Worm (Caenorhabditis elegans) whole organism, L1 larva: Measurements from ENCODE around the gene srd-43.

Source experiments
- C04F5.9 ChIP-seq: sonication (generic microtip); optimal IDR thresholded peaks from 2 replicates; lab custom pipeline; 2016; ENCODE audit warnings: missing genetic modification characterization, missing compliant biosample characterization
- C16A3.4 ChIP-seq: fragments of 150-350 bp; optimal IDR thresholded peaks from 2 replicates; lab custom pipeline; 2014; ENCODE audit warnings: missing biosample characterization, missing genetic modification characterization
- alr-1 ChIP-seq: fragments of 200-800 bp; sonication (Bioruptor generic); optimal IDR thresholded peaks from 2 replicates; lab custom pipeline; 2018; ENCODE audit warnings: borderline replicate concordance, mild to moderate bottlenecking, missing genetic modification characterization, missing compliant biosample characterization
- aly-2 ChIP-seq: fragments of 150-350 bp; optimal IDR thresholded peaks from 2 replicates; lab custom pipeline; 2014; ENCODE audit warnings: missing biosample characterization, missing genetic modification characterization
- ceh-82 ChIP-seq, 3 experiments: fragments of 150-350 bp in 1 of 3; sonication (generic microtip) in 2 of 3; optimal IDR thresholded peaks; 2 replicates each; lab custom pipeline; 2014 to 2017; ENCODE audit warnings: missing biosample characterization in 3 of 3, missing genetic modification characterization in 3 of 3
- ces-1 ChIP-seq: fragments of 150-350 bp; optimal IDR thresholded peaks from 2 replicates; lab custom pipeline; 2014; ENCODE audit warnings: missing biosample characterization, missing genetic modification reagents, missing genetic modification characterization
- dpl-1 ChIP-seq, 3 experiments: fragments of 150-350 bp in 2 of 3; sonication (generic microtip) in 1 of 3; optimal IDR thresholded peaks; 2 replicates each; lab custom pipeline; 2014 to 2017; ENCODE audit warnings: missing biosample characterization in 3 of 3, missing genetic modification characterization in 3 of 3, missing genetic modification reagents in 3 of 3
- efl-3 ChIP-seq: fragments of 200-800 bp; sonication (Bioruptor generic); optimal IDR thresholded peaks from 2 replicates; lab custom pipeline; 2018; ENCODE audit warnings: mild to moderate bottlenecking, missing genetic modification characterization, missing compliant biosample characterization
- egl-13 ChIP-seq: sonication (generic microtip); optimal IDR thresholded peaks from 2 replicates; lab custom pipeline; 2016; ENCODE audit warnings: missing genotype, missing genetic modification reagents, missing genetic modification characterization, missing compliant biosample characterization
- elt-2 ChIP-seq: sonication (generic microtip); optimal IDR thresholded peaks from 2 replicates; lab custom pipeline; 2016; ENCODE audit warnings: missing genetic modification characterization, mild to moderate bottlenecking, inconsistent platforms, missing compliant biosample characterization, missing genetic modification reagents
- elt-3 ChIP-seq, 6 experiments: fragments of 150-350 bp in 1 of 6; sonication (generic microtip); optimal IDR thresholded peaks; 2 replicates each; lab custom pipeline; 2017 to 2018; ENCODE audit warnings: missing biosample characterization in 6 of 6, missing genetic modification characterization in 6 of 6, inconsistent platforms in 1 of 6
- fkh-8 ChIP-seq: sonication (generic microtip); optimal IDR thresholded peaks from 2 replicates; lab custom pipeline; 2016; ENCODE audit warnings: mild to moderate bottlenecking, missing genetic modification characterization, missing compliant biosample characterization
- hlh-17 ChIP-seq: fragments of 200-800 bp; sonication (Bioruptor generic); optimal IDR thresholded peaks from 2 replicates; lab custom pipeline; 2018; ENCODE audit warnings: missing genetic modification characterization, mild to moderate bottlenecking, missing compliant biosample characterization, moderate library complexity, borderline replicate concordance
- hlh-4 ChIP-seq: sonication (generic microtip); optimal IDR thresholded peaks from 2 replicates; lab custom pipeline; 2016; ENCODE audit warnings: mild to moderate bottlenecking, missing genetic modification characterization, missing compliant biosample characterization
- hpl-2 ChIP-seq: fragments of 150-350 bp; optimal IDR thresholded peaks from 2 replicates; lab custom pipeline; 2014; ENCODE audit warnings: missing biosample characterization, missing genetic modification reagents, missing genetic modification characterization
- irx-1 ChIP-seq: sonication (generic microtip); optimal IDR thresholded peaks from 2 replicates; lab custom pipeline; 2016; ENCODE audit warnings: missing genetic modification characterization, missing compliant biosample characterization
- jun-1 ChIP-seq: fragments of 150-350 bp; optimal IDR thresholded peaks from 2 replicates; lab custom pipeline; 2014; ENCODE audit warnings: missing biosample characterization, missing genetic modification reagents, missing genetic modification characterization
- lin-14 ChIP-seq: fragments of 200-800 bp; sonication (Bioruptor generic); optimal IDR thresholded peaks from 2 replicates; lab custom pipeline; 2018; ENCODE audit warnings: mild to moderate bottlenecking, missing genetic modification characterization, moderate library complexity, missing compliant biosample characterization
- lin-15B ChIP-seq: fragments of 150-350 bp; sonication (generic microtip); optimal IDR thresholded peaks from 3 replicates; lab custom pipeline; 2014; ENCODE audit warnings: missing biosample characterization, missing genetic modification characterization
- lin-35 ChIP-seq, 2 experiments: fragments of 150-350 bp; optimal IDR thresholded peaks; 2 replicates each; lab custom pipeline; 2014; ENCODE audit warnings: missing biosample characterization in 2 of 2, missing genetic modification characterization in 2 of 2, missing genetic modification reagents in 2 of 2
- lsy-2 ChIP-seq, 2 experiments: fragments of 150-350 bp; optimal IDR thresholded peaks; 2 replicates each; lab custom pipeline; 2014; ENCODE audit warnings: missing biosample characterization in 2 of 2, missing genetic modification characterization in 2 of 2
- mab-9 ChIP-seq: fragments of 200-800 bp; sonication (Bioruptor generic); IDR thresholded peaks from 2 replicates; pipeline ENCODE4 v1.3.6; 2022; ENCODE audit warnings: missing genetic modification reagents, missing genetic modification characterization, missing compliant biosample characterization
- mdl-1 ChIP-seq, 2 experiments: fragments of 150-350 bp; optimal IDR thresholded peaks; 2 replicates each; lab custom pipeline; 2014 to 2017; ENCODE audit warnings: missing biosample characterization in 2 of 2, missing genetic modification characterization in 2 of 2, inconsistent platforms in 1 of 2
- mep-1 ChIP-seq: fragments of 150-350 bp; optimal IDR thresholded peaks from 2 replicates; lab custom pipeline; 2014; ENCODE audit warnings: missing biosample characterization, missing genetic modification characterization
- nhr-11 ChIP-seq: fragments of 150-350 bp; optimal IDR thresholded peaks from 2 replicates; lab custom pipeline; 2014; ENCODE audit warnings: missing biosample characterization, missing genetic modification characterization
- nhr-12 ChIP-seq: sonication (generic microtip); optimal IDR thresholded peaks from 2 replicates; lab custom pipeline; 2017; ENCODE audit warnings: missing biosample characterization, missing genetic modification characterization
- nhr-20 ChIP-seq: sonication (generic microtip); optimal IDR thresholded peaks from 2 replicates; lab custom pipeline; 2016; ENCODE audit warnings: mild to moderate bottlenecking, missing genetic modification characterization, missing compliant biosample characterization
- nhr-237 ChIP-seq: fragments of 150-350 bp; optimal IDR thresholded peaks from 2 replicates; lab custom pipeline; 2014; ENCODE audit warnings: missing biosample characterization, missing genetic modification characterization
- nhr-28 ChIP-seq: fragments of 150-350 bp; optimal IDR thresholded peaks from 2 replicates; lab custom pipeline; 2014; ENCODE audit warnings: missing biosample characterization, missing genetic modification characterization
- nhr-47 ChIP-seq: sonication (generic microtip); optimal IDR thresholded peaks from 2 replicates; lab custom pipeline; 2016; ENCODE audit warnings: mild to moderate bottlenecking, missing genetic modification characterization, moderate library complexity, missing compliant biosample characterization
- nhr-71 ChIP-seq: sonication (generic microtip); optimal IDR thresholded peaks from 2 replicates; lab custom pipeline; 2016; ENCODE audit warnings: mild to moderate bottlenecking, missing genetic modification characterization, moderate library complexity, missing compliant biosample characterization
- nhr-77 ChIP-seq: fragments of 150-350 bp; optimal IDR thresholded peaks from 2 replicates; lab custom pipeline; 2014; ENCODE audit warnings: missing biosample characterization, missing genetic modification characterization
- nhr-85 ChIP-seq: sonication (generic microtip); peaks from one replicate; lab custom pipeline; 2016; ENCODE audit warnings: missing genetic modification characterization, inconsistent platforms, missing compliant biosample characterization
- nhr-90 ChIP-seq: sonication (generic microtip); optimal IDR thresholded peaks from 2 replicates; lab custom pipeline; 2016; ENCODE audit warnings: mild to moderate bottlenecking, missing genetic modification characterization, missing compliant biosample characterization; ENCODE audit not compliant: poor library complexity
- pqm-1 ChIP-seq: sonication (generic microtip); optimal IDR thresholded peaks from 3 replicates; lab custom pipeline; 2017; ENCODE audit warnings: missing biosample characterization, missing genetic modification characterization
- rnt-1 ChIP-seq: sonication (generic microtip); optimal IDR thresholded peaks from 2 replicates; lab custom pipeline; 2016; ENCODE audit warnings: mild to moderate bottlenecking, missing genetic modification characterization, moderate library complexity, missing compliant biosample characterization
- snpc-4 ChIP-seq: fragments of 150-350 bp; optimal IDR thresholded peaks from 2 replicates; lab custom pipeline; 2014; ENCODE audit warnings: missing biosample characterization, missing genetic modification characterization
- snu-23 ChIP-seq: sonication (generic microtip); optimal IDR thresholded peaks from 2 replicates; lab custom pipeline; 2016; ENCODE audit warnings: missing genetic modification characterization, missing compliant biosample characterization
- sox-4 ChIP-seq: sonication (generic microtip); optimal IDR thresholded peaks from 2 replicates; lab custom pipeline; 2016; ENCODE audit warnings: missing genetic modification characterization, missing compliant biosample characterization
- sup-37 ChIP-seq: fragments of 200-800 bp; sonication (Bioruptor generic); optimal IDR thresholded peaks from 2 replicates; lab custom pipeline; 2018; ENCODE audit warnings: mild to moderate bottlenecking, missing genetic modification characterization, missing compliant biosample characterization
- swsn-7 ChIP-seq: sonication (generic microtip); optimal IDR thresholded peaks from 2 replicates; lab custom pipeline; 2016; ENCODE audit warnings: missing genetic modification characterization, missing compliant biosample characterization
- tbx-2 ChIP-seq: sonication (generic microtip); optimal IDR thresholded peaks from 2 replicates; lab custom pipeline; 2016; ENCODE audit warnings: missing genetic modification characterization, missing compliant biosample characterization
- tlp-1 ChIP-seq: fragments of 150-350 bp; optimal IDR thresholded peaks from 2 replicates; lab custom pipeline; 2014; ENCODE audit warnings: missing biosample characterization, missing genetic modification characterization
- unc-98 ChIP-seq: fragments of 200-800 bp; sonication (Bioruptor generic); IDR thresholded peaks from 2 replicates; pipeline ENCODE4 v1.3.6; 2022; ENCODE audit warnings: missing genetic modification characterization, missing compliant biosample characterization
- ztf-4 ChIP-seq: fragments of 150-350 bp; optimal IDR thresholded peaks from 2 replicates; lab custom pipeline; 2014; ENCODE audit warnings: missing biosample characterization, missing genetic modification characterization

Gene srd-43

ce11 chrX:13310763-13311162, 5.1 kb upstream of the srd-43 start:
- no peak for TF ChIP-seq rnt-1 (tag; lab: Kevin White, UChicago)
- TF ChIP-seq nhr-20 (tag; lab: Kevin White, UChicago), result peak; percentile 19
- TF ChIP-seq lin-35 (GFP tag; optimal IDR thresholded peaks at IDR 0.05; lab: Kevin White, UChicago), result peak in 1 of 2 experiments; percentile 60
- TF ChIP-seq elt-2 (tag; lab: Kevin White, UChicago), result peak; percentile 88
- no peak for TF ChIP-seq nhr-28 (tag; lab: Kevin White, UChicago)
- peak; percentile 13 for TF ChIP-seq nhr-90 (tag; lab: Kevin White, UChicago)
- no peak for TF ChIP-seq hlh-17
- TF ChIP-seq jun-1 (tag; lab: Kevin White, UChicago), result peak; percentile 12
- TF ChIP-seq lin-14 (GFP tag; lab: Kevin White, UChicago), result peak; percentile 22
- TF ChIP-seq pqm-1 (tag; lab: Kevin White, UChicago), result peak; percentile 76
- TF ChIP-seq mdl-1 (tag; optimal IDR thresholded peaks at IDR 0.05; lab: Kevin White, UChicago), result peak in 1 of 2 experiments; percentile 30
- TF ChIP-seq swsn-7 (tag; lab: Kevin White, UChicago), result no peak

ce11 chrX:13308745-13309144, 3.1 kb upstream of the srd-43 start, which contains the start of gene srxa-8:
Gene srxa-8 (minus strand): TSS chrX:13308845.
- TF ChIP-seq nhr-47 (tag; lab: Kevin White, UChicago), result no peak
- TF ChIP-seq unc-98 (GFP tag; lab: Robert Waterston, UW), result no peak
- TF ChIP-seq aly-2, result no peak
- no peak for TF ChIP-seq hlh-17
- no peak for TF ChIP-seq mab-9 (GFP tag; lab: Robert Waterston, UW)
- no peak for TF ChIP-seq nhr-237
- TF ChIP-seq nhr-85 (tag; lab: Kevin White, UChicago), result no peak
- TF ChIP-seq fkh-8 (tag; lab: Kevin White, UChicago), result no peak
- no peak for TF ChIP-seq tbx-2 (tag; lab: Kevin White, UChicago)
- no peak for TF ChIP-seq snpc-4 (tag; lab: Kevin White, UChicago)
- no peak for TF ChIP-seq sup-37 (GFP tag; lab: Kevin White, UChicago)
- no peak for TF ChIP-seq nhr-77 (tag; lab: Kevin White, UChicago)
- no peak for TF ChIP-seq lin-15B (tag; lab: Kevin White, UChicago)
- TF ChIP-seq hlh-4, result no peak
- no peak for TF ChIP-seq elt-3 (tag; optimal IDR thresholded peaks at IDR 0.05; lab: Kevin White, UChicago)
- no peak for TF ChIP-seq lsy-2 (tag; optimal IDR thresholded peaks at IDR 0.05; lab: Kevin White, UChicago)

- TF ChIP-seq ztf-4 (tag; lab: Kevin White, UChicago), result no peak
Observed at ce11 chrX:13307852-13308251, 2.2 kb upstream of the srd-43 start.

ce11 chrX:13306869-13307446, 1.3 kb upstream of the srd-43 start:
- TF ChIP-seq mdl-1 (tag; optimal IDR thresholded peaks at IDR 0.05; lab: Kevin White, UChicago) (peak in 1 of 2 experiments; percentile 88), nhr-12 (tag; lab: Kevin White, UChicago) (no peak), sup-37 (GFP tag; lab: Kevin White, UChicago) (peak; percentile 7), jun-1 (tag; lab: Kevin White, UChicago) (peak; percentile 73), nhr-71 (tag; lab: Kevin White, UChicago) (peak; percentile 86), alr-1 (tag; lab: Kevin White, UChicago) (no peak), ztf-4 (tag; lab: Kevin White, UChicago) (peak; percentile 60), mep-1 (peak; percentile 91), dpl-1 (GFP tag; optimal IDR thresholded peaks at IDR 0.05; lab: Kevin White, UChicago) (peak in 2 of 3 experiments; percentile 40 to 43), fkh-8 (tag; lab: Kevin White, UChicago) (peak; percentile 80), lin-14 (GFP tag; lab: Kevin White, UChicago) (peak; percentile 88), nhr-90 (tag; lab: Kevin White, UChicago) (peak; percentile 83), sox-4 (tag; lab: Kevin White, UChicago) (peak; percentile 60), ces-1 (GFP tag; lab: Kevin White, UChicago) (no peak), snpc-4 (tag; lab: Kevin White, UChicago) (peak; percentile 26), C16A3.4 (tag; lab: Kevin White, UChicago) (peak; percentile 93), efl-3 (GFP tag; lab: Kevin White, UChicago) (no peak), nhr-11 (tag; lab: Kevin White, UChicago) (no peak), ceh-82 (tag; optimal IDR thresholded peaks at IDR 0.05; lab: Kevin White, UChicago) (peak; percentile 11 to 73 (median 65)), irx-1 (tag; lab: Kevin White, UChicago) (peak; percentile 52), nhr-47 (tag; lab: Kevin White, UChicago) (peak; percentile 87), nhr-77 (tag; lab: Kevin White, UChicago) (peak; percentile 53), egl-13 (tag; lab: Kevin White, UChicago) (peak; percentile 58), hpl-2 (GFP tag; lab: Kevin White, UChicago) (peak; percentile 45), snu-23 (GFP tag; lab: Kevin White, UChicago) (peak; percentile 92), nhr-20 (tag; lab: Kevin White, UChicago) (peak; percentile 81), tlp-1 (tag; lab: Kevin White, UChicago) (no peak), C04F5.9 (no peak)
